Worm (Caenorhabditis elegans): ENCODE measurements around the gene slc-17.2.
A peak's percentile ranks its signal among the peaks of the same experiment; 100 is the strongest.

slc-17.2 gene

ce11 chrIII:9346114-9346513 lies 43.8 kb downstream of the slc-17.2 start:
- TF ChIP-seq nfyb-1 (GFP tag; IDR thresholded peaks at IDR 0.05) (no peak), B0261.1 (tag; optimal IDR thresholded peaks at IDR 0.05) (no peak)

DNA sequence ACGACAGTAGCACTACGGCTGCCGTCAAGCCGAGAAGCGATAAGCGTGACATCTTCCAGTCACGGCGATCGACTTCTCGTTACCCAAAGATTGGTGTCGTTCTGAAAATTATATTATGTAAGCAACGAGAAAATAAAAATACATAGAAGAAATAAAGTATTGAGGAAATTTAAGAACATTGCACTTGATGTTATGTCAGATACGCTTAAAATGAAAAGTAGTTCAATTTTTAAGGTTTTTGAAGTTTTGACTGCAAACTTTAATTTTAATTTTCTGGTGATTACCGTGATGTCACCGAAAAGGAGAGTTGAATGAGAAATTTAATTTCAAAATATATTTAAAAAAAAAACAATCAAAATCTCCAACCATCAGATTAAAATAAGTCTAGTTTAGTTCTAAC lies 45.6 kb downstream of the slc-17.2 start, which contains the start of gene emb-9:
emb-9 (minus strand) TSS at position 101 of the 400 bp plus-strand sequence.
- TF ChIP-seq T07F8.4 (tag; optimal IDR thresholded peaks at IDR 0.05) (no peak), B0035.1 (tag; optimal IDR thresholded peaks at IDR 0.05) (no peak), tbx-9 (tag; optimal IDR thresholded peaks at IDR 0.05; ENCODE audit: borderline replicate concordance) (no peak), egrh-3 (GFP tag; IDR thresholded peaks at IDR 0.05) (no peak), ztf-28 (GFP tag; IDR thresholded peaks at IDR 0.05) (no peak), K12H6.12 (tag; optimal IDR thresholded peaks at IDR 0.05) (no peak), sptf-2 (GFP tag; optimal IDR thresholded peaks at IDR 0.05) (no peak), zim-3 (tag; optimal IDR thresholded peaks at IDR 0.05) (no peak), chd-7 (tag; optimal IDR thresholded peaks at IDR 0.05) (no peak), athp-1 (tag; optimal IDR thresholded peaks at IDR 0.05) (no peak), nhr-80 (tag; optimal IDR thresholded peaks at IDR 0.05) (no peak), C06A6.2 (GFP tag; conservative IDR thresholded peaks at IDR 0.05) (no peak), pha-4 (tag; optimal IDR thresholded peaks at IDR 0.05) (no peak), rec-8 (tag; optimal IDR thresholded peaks at IDR 0.05) (no peak), atf-7 (tag; optimal IDR thresholded peaks at IDR 0.05) (no peak), mxl-1 (tag; optimal IDR thresholded peaks at IDR 0.05) (no peak), sdz-38 (tag; optimal IDR thresholded peaks at IDR 0.05) (no peak), Y53F4B.3 (GFP tag; IDR thresholded peaks at IDR 0.05) (no peak)

- TF ChIP-seq zfh-2 (GFP tag; conservative IDR thresholded peaks at IDR 0.05) (peak; percentile 29; the same call in 1 of the 2 replicates), aptf-2 (GFP tag; conservative IDR thresholded peaks at IDR 0.05) (no peak), bed-1 (GFP tag; IDR thresholded peaks at IDR 0.05) (no peak), lin-26 (GFP tag; IDR thresholded peaks at IDR 0.05) (no peak)
These were observed 49.9 kb downstream of the slc-17.2 start for ce11 chrIII:9340025-9340424.

- TF ChIP-seq B0019.2 (GFP tag; conservative IDR thresholded peaks at IDR 0.05) (no peak), B0261.1 (tag; optimal IDR thresholded peaks at IDR 0.05) (no peak), C17E4.6 (GFP tag; IDR thresholded peaks at IDR 0.05) (no peak), Y56A3A.18 (GFP tag; IDR thresholded peaks at IDR 0.05) (no peak), pha-4 (tag; optimal IDR thresholded peaks at IDR 0.05) (no peak)
These were observed 51.9 kb downstream of the slc-17.2 start for ce11 chrIII:9337968-9338367.

Data from whole organism, young adult.